Fruit fly (Drosophila melanogaster) whole organism, prepupa: ENCODE results near the gene MsrA.

Experiments used
- CG31627 ChIP-seq: fragments of 200-800 bp; sonication (Bioruptor generic); optimal IDR thresholded peaks from 3 replicates; lab custom pipeline; 2016; ENCODE audit warnings: missing biosample characterization, missing genetic modification characterization
- CG6276 ChIP-seq: fragments of 200-800 bp; sonication (Bioruptor generic); optimal IDR thresholded peaks from 2 replicates; lab custom pipeline; 2017; ENCODE audit warnings: missing biosample characterization, mild to moderate bottlenecking, missing genetic modification characterization
- CG6854 ChIP-seq: fragments of 200-800 bp; sonication (Bioruptor generic); optimal IDR thresholded peaks from 2 replicates; lab custom pipeline; 2017; ENCODE audit warnings: missing biosample characterization, mild to moderate bottlenecking, missing genetic modification characterization
- CG9139 ChIP-seq: fragments of 200-800 bp; sonication (Bioruptor generic); optimal IDR thresholded peaks from 3 replicates; lab custom pipeline; 2017; ENCODE audit warnings: missing biosample characterization, mild to moderate bottlenecking, missing genetic modification characterization
- Eip75B ChIP-seq: fragments of 200-800 bp; sonication (Bioruptor generic); optimal IDR thresholded peaks from 3 replicates; lab custom pipeline; 2016; ENCODE audit warnings: missing biosample characterization, missing genetic modification characterization
- Eip93F ChIP-seq: fragments of 200-800 bp; sonication (Bioruptor generic); optimal IDR thresholded peaks from 2 replicates; lab custom pipeline; 2016; ENCODE audit warnings: missing biosample characterization, mild to moderate bottlenecking, missing genetic modification characterization
- Ets96B ChIP-seq: fragments of 200-800 bp; optimal IDR thresholded peaks from 2 replicates; lab custom pipeline; 2019; ENCODE audit warnings: missing biosample characterization, mild to moderate bottlenecking, missing genetic modification characterization, moderate library complexity
- Lpt ChIP-seq: fragments of 200-800 bp; sonication (Bioruptor generic); optimal IDR thresholded peaks from 3 replicates; lab custom pipeline; 2016; ENCODE audit warnings: missing biosample characterization, missing genetic modification characterization
- OdsH ChIP-seq: fragments of 200-800 bp; sonication (Bioruptor generic); optimal IDR thresholded peaks from 3 replicates; lab custom pipeline; 2016; ENCODE audit warnings: missing biosample characterization, missing genetic modification characterization
- acj6 ChIP-seq: fragments of 200-800 bp; sonication (Bioruptor generic); optimal IDR thresholded peaks from 3 replicates; lab custom pipeline; 2016; ENCODE audit warnings: missing biosample characterization, missing genetic modification characterization
- fd59A ChIP-seq: fragments of 200-800 bp; sonication (Bioruptor generic); optimal IDR thresholded peaks from 2 replicates; lab custom pipeline; 2017; ENCODE audit warnings: missing biosample characterization, mild to moderate bottlenecking, missing genetic modification characterization, missing genetic modification reagents
- lz ChIP-seq: fragments of 200-800 bp; sonication (Bioruptor generic); optimal IDR thresholded peaks from 3 replicates; lab custom pipeline; 2016; ENCODE audit warnings: missing biosample characterization, missing genetic modification characterization
- pdm3 ChIP-seq: fragments of 200-800 bp; sonication (Bioruptor generic); optimal IDR thresholded peaks from 3 replicates; lab custom pipeline; 2016; ENCODE audit warnings: missing biosample characterization, missing genetic modification characterization
- ss ChIP-seq, 2 experiments: fragments of 200-800 bp; sonication (Bioruptor generic); optimal IDR thresholded peaks; 2 replicates in 1 of 2; 3 replicates in 1 of 2; lab custom pipeline; 2017 to 2018; ENCODE audit warnings: mild to moderate bottlenecking in 2 of 2, missing biosample characterization in 2 of 2, missing genetic modification characterization in 2 of 2, moderate library complexity in 1 of 2

DNA sequence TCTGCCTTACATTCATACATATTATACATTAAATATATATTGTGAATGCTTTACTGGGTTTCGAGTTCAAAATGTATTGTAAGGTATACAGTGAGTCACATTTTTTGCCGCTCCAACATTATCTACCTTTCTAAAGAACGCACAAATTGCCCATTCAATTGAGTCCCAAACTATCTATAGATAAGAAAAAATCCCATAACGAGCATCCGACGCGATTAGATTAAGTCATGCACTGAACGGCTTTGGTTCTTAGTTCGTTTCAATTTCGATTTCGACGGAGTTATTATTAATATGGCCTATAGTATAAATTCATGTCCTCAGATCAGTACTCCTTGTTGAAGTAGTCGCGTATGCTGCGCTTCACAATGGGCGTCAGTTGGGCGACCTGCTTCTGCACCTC lies 6.7 kb downstream of the MsrA start:
- no peak for TF ChIP-seq Eip75B (GFP tag; lab: Kevin White, UChicago)
- TF ChIP-seq CG31627 (GFP tag; lab: Kevin White, UChicago) = no peak
- TF ChIP-seq Ets96B (tag; lab: Kevin White, UChicago) = no peak
- no peak for TF ChIP-seq pdm3 (GFP tag; lab: Kevin White, UChicago)
- TF ChIP-seq CG9139 (GFP tag; lab: Kevin White, UChicago) = no peak
- TF ChIP-seq Eip93F = no peak
- no peak for TF ChIP-seq CG6854 (GFP tag; lab: Kevin White, UChicago)
- no peak for TF ChIP-seq Lpt (GFP tag; lab: Kevin White, UChicago)
- TF ChIP-seq OdsH = no peak
- no peak for TF ChIP-seq acj6
- no peak for TF ChIP-seq fd59A
- TF ChIP-seq lz (GFP tag; lab: Kevin White, UChicago) = no peak
- no peak for TF ChIP-seq CG6276 (GFP tag; lab: Kevin White, UChicago)
- TF ChIP-seq ss (GFP tag; optimal IDR thresholded peaks at IDR 0.05; lab: Kevin White, UChicago) = no peak
